Fruit fly (Drosophila melanogaster) whole organism, embryonic: ENCODE results near the gene Rdh.

Source experiments
- C15 ChIP-seq: fragments of 200-800 bp; sonication (Bioruptor generic); IDR thresholded peaks from 3 replicates; pipeline ENCODE4 v1.3.6; 2022; ENCODE audit warnings: missing biosample characterization, missing genetic modification characterization
- CG10321 ChIP-seq: fragments of 200-800 bp; sonication (Bioruptor generic); IDR thresholded peaks from 2 replicates; pipeline ENCODE4 v1.3.6; 2022; ENCODE audit warnings: missing biosample characterization, missing genetic modification characterization
- CG11247 ChIP-seq: fragments of 200-800 bp; sonication (Bioruptor generic); IDR thresholded peaks from 2 replicates; pipeline ENCODE4 v1.3.6; 2022; ENCODE audit warnings: missing biosample characterization, missing genetic modification characterization
- CG12236 ChIP-seq: fragments of 200-800 bp; sonication (Bioruptor generic); optimal IDR thresholded peaks from 2 replicates; lab custom pipeline; 2016; ENCODE audit warnings: missing biosample characterization, missing genetic modification characterization
- CG12744 ChIP-seq: fragments of 200-800 bp; sonication (Bioruptor generic); optimal IDR thresholded peaks from 2 replicates; lab custom pipeline; 2016; ENCODE audit warnings: missing biosample characterization, missing genetic modification characterization
- CG12942 ChIP-seq: fragments of 200-800 bp; sonication (Bioruptor generic); optimal IDR thresholded peaks from 3 replicates; lab custom pipeline; 2016; ENCODE audit warnings: missing biosample characterization, missing genetic modification characterization
- CG2889 ChIP-seq: fragments of 200-800 bp; sonication (Bioruptor generic); IDR thresholded peaks from 3 replicates; pipeline ENCODE4 v1.3.6; 2022; ENCODE audit warnings: missing biosample characterization, missing genetic modification characterization
- CG30431 ChIP-seq: fragments of 200-800 bp; sonication (Bioruptor generic); optimal IDR thresholded peaks from 2 replicates; lab custom pipeline; 2017; ENCODE audit warnings: missing biosample characterization, missing genetic modification characterization
- CG3407 ChIP-seq: fragments of 200-800 bp; sonication (Bioruptor generic); optimal IDR thresholded peaks from 2 replicates; lab custom pipeline; 2018; ENCODE audit warnings: missing biosample characterization, mild to moderate bottlenecking, missing genetic modification characterization
- CG4328 ChIP-seq: fragments of 200-800 bp; sonication (Bioruptor generic); optimal IDR thresholded peaks from 3 replicates; lab custom pipeline; 2017; ENCODE audit warnings: missing biosample characterization, missing genetic modification reagents, missing genetic modification characterization
- CG4360 ChIP-seq: fragments of 200-800 bp; sonication (Bioruptor generic); IDR thresholded peaks from 2 replicates; pipeline ENCODE4 v1.3.6; 2022; ENCODE audit warnings: missing biosample characterization, missing genetic modification characterization
- CG43689 ChIP-seq: fragments of 200-800 bp; sonication (Bioruptor generic); IDR thresholded peaks from 2 replicates; pipeline ENCODE4 v1.3.6; 2022; ENCODE audit warnings: missing biosample characterization, missing genetic modification characterization
- CG4424 ChIP-seq: fragments of 200-800 bp; sonication (Bioruptor generic); optimal IDR thresholded peaks from 3 replicates; lab custom pipeline; 2016; ENCODE audit warnings: missing biosample characterization, missing genetic modification characterization
- CG6765 ChIP-seq: fragments of 200-800 bp; sonication (Bioruptor generic); optimal IDR thresholded peaks from 3 replicates; lab custom pipeline; 2017; ENCODE audit warnings: missing biosample characterization, mild to moderate bottlenecking, missing genetic modification characterization
- CG7357 ChIP-seq: fragments of 200-800 bp; sonication (Bioruptor generic); IDR thresholded peaks from 3 replicates; pipeline ENCODE4 v1.3.6; 2022; ENCODE audit warnings: missing biosample characterization, missing genetic modification characterization
- CG7963 ChIP-seq: fragments of 200-800 bp; sonication (Bioruptor generic); IDR thresholded peaks from 3 replicates; pipeline ENCODE4 v1.3.6; 2022; ENCODE audit warnings: missing biosample characterization, missing genetic modification characterization; ENCODE audit not compliant: partially characterized antibody
- Chrac-16 ChIP-seq: fragments of 200-800 bp; sonication (Bioruptor generic); optimal IDR thresholded peaks from 3 replicates; lab custom pipeline; 2016; ENCODE audit warnings: missing biosample characterization, missing genetic modification characterization
- Jarid2 ChIP-seq: fragments of 200-800 bp; sonication (Bioruptor generic); optimal IDR thresholded peaks from 3 replicates; lab custom pipeline; 2017; ENCODE audit warnings: mild to moderate bottlenecking, missing biosample characterization, missing genetic modification reagents, missing genetic modification characterization
- Kr ChIP-seq: fragments of 200-800 bp; sonication (Bioruptor generic); optimal IDR thresholded peaks from 2 replicates; lab custom pipeline; 2017; ENCODE audit warnings: missing biosample characterization, mild to moderate bottlenecking, missing genetic modification characterization
- Lim3 ChIP-seq: fragments of 200-800 bp; sonication (Bioruptor generic); IDR thresholded peaks from 2 replicates; pipeline ENCODE4 v1.3.6; 2022; ENCODE audit warnings: missing biosample characterization, missing genetic modification characterization
- MTF-1 ChIP-seq: fragments of 200-800 bp; sonication (Bioruptor generic); optimal IDR thresholded peaks from 2 replicates; lab custom pipeline; 2018; ENCODE audit warnings: missing biosample characterization, mild to moderate bottlenecking, missing genetic modification characterization, borderline replicate concordance
- Nf-YB ChIP-seq: fragments of 200-800 bp; sonication (Bioruptor generic); optimal IDR thresholded peaks from 3 replicates; lab custom pipeline; 2019; ENCODE audit warnings: missing biosample characterization, mild to moderate bottlenecking, missing genetic modification characterization, moderate library complexity
- Sox100B ChIP-seq: fragments of 200-800 bp; sonication (Bioruptor generic); optimal IDR thresholded peaks from 3 replicates; lab custom pipeline; 2018; ENCODE audit warnings: missing biosample characterization, mild to moderate bottlenecking, missing genetic modification characterization
- Sry-δ ChIP-seq: fragments of 200-800 bp; sonication (Bioruptor generic); optimal IDR thresholded peaks from 2 replicates; lab custom pipeline; 2016; ENCODE audit warnings: missing biosample characterization, missing genetic modification characterization
- TFAM ChIP-seq: fragments of 200-800 bp; sonication (Bioruptor generic); optimal IDR thresholded peaks from 2 replicates; lab custom pipeline; 2017; ENCODE audit warnings: missing biosample characterization, missing genetic modification characterization, inconsistent platforms
- cas ChIP-seq: fragments of 200-800 bp; sonication (Bioruptor generic); IDR thresholded peaks from 2 replicates; pipeline ENCODE4 v1.3.6; 2022; ENCODE audit warnings: missing biosample characterization, missing genetic modification characterization
- dpn ChIP-seq, 2 experiments: fragments of 200-800 bp; sonication (Bioruptor generic); optimal IDR thresholded peaks; 3 replicates each; lab custom pipeline; 2016; ENCODE audit warnings: missing biosample characterization in 2 of 2, missing genetic modification characterization in 2 of 2
- fd96Cb ChIP-seq: fragments of 200-800 bp; sonication (Bioruptor generic); optimal IDR thresholded peaks from 2 replicates; lab custom pipeline; 2018; ENCODE audit warnings: missing biosample characterization, mild to moderate bottlenecking, missing genetic modification characterization, moderate library complexity
- gem ChIP-seq: fragments of 200-800 bp; sonication (Bioruptor generic); optimal IDR thresholded peaks from 2 replicates; lab custom pipeline; 2019; ENCODE audit warnings: missing biosample characterization, mild to moderate bottlenecking, missing genetic modification characterization, moderate library complexity
- gfzf ChIP-seq: fragments of 200-800 bp; sonication (Bioruptor generic); optimal IDR thresholded peaks from 2 replicates; lab custom pipeline; 2016; ENCODE audit warnings: missing biosample characterization, mild to moderate bottlenecking, missing genetic modification characterization, moderate library complexity
- grn ChIP-seq: fragments of 200-800 bp; sonication (Bioruptor generic); optimal IDR thresholded peaks from 3 replicates; lab custom pipeline; 2017; ENCODE audit warnings: missing biosample characterization, missing genetic modification characterization
- gro ChIP-seq: fragments of 200-800 bp; sonication (Bioruptor generic); optimal IDR thresholded peaks from 2 replicates; lab custom pipeline; 2016; ENCODE audit warnings: missing biosample characterization, missing genetic modification characterization
- hkb ChIP-seq, 2 experiments: fragments of 200-800 bp in 1 of 2; fragments of >200 bp in 1 of 2; sonication (Bioruptor generic) in 1 of 2; IDR thresholded peaks in 1 of 2; optimal IDR thresholded peaks in 1 of 2; 2 replicates each; pipeline versions ENCODE4 v1.3.6 to Lab custom; 2017 to 2022; ENCODE audit warnings: missing biosample characterization in 1 of 2, missing genetic modification characterization in 1 of 2
- hth ChIP-seq: fragments of >200 bp; optimal IDR thresholded peaks from 2 replicates; lab custom pipeline; 2017; ENCODE audit warnings: inconsistent platforms
- p53 ChIP-seq: fragments of 200-800 bp; sonication (Bioruptor generic); optimal IDR thresholded peaks from 2 replicates; lab custom pipeline; 2016; ENCODE audit warnings: missing biosample characterization, missing genetic modification characterization
- pan ChIP-seq, 4 experiments: fragments of >200 bp in 3 of 4; fragments of 200-800 bp in 1 of 4; sonication (Bioruptor generic) in 1 of 4; optimal IDR thresholded peaks in 3 of 4; IDR thresholded peaks in 1 of 4; 2 replicates each; pipeline versions ENCODE4 v1.3.6 to Lab custom; 2017 to 2022; ENCODE audit warnings: missing biosample characterization in 2 of 4, missing genetic modification characterization in 2 of 4, mixed read lengths in 1 of 4
- pb ChIP-seq: fragments of 200-800 bp; sonication (Bioruptor generic); optimal IDR thresholded peaks from 3 replicates; lab custom pipeline; 2016; ENCODE audit warnings: missing biosample characterization, missing genetic modification characterization
- peb ChIP-seq: fragments of 200-800 bp; sonication (Bioruptor generic); IDR thresholded peaks from 2 replicates; pipeline ENCODE4 v1.3.6; 2022; ENCODE audit warnings: missing biosample characterization, missing genetic modification characterization
- prd ChIP-seq, 3 experiments: fragments of >200 bp in 2 of 3; fragments of 200-800 bp in 1 of 3; sonication (Bioruptor generic) in 1 of 3; optimal IDR thresholded peaks in 2 of 3; IDR thresholded peaks in 1 of 3; 2 replicates in 2 of 3; 3 replicates in 1 of 3; pipeline versions ENCODE4 v1.3.6 to Lab custom; 2017 to 2022; ENCODE audit warnings: missing biosample characterization in 1 of 3, missing genetic modification characterization in 1 of 3
- pum ChIP-seq: fragments of 200-800 bp; sonication (Bioruptor generic); optimal IDR thresholded peaks from 2 replicates; lab custom pipeline; 2016; ENCODE audit warnings: missing biosample characterization, missing genetic modification characterization
- row ChIP-seq: fragments of 200-800 bp; sonication (Bioruptor generic); IDR thresholded peaks from 3 replicates; pipeline ENCODE4 v1.3.6; 2022; ENCODE audit warnings: missing biosample characterization, missing genetic modification characterization
- run ChIP-seq: fragments of 200-800 bp; sonication (Bioruptor generic); optimal IDR thresholded peaks from 3 replicates; lab custom pipeline; 2018; ENCODE audit warnings: missing biosample characterization, mild to moderate bottlenecking, missing genetic modification characterization
- seq ChIP-seq: fragments of 200-800 bp; sonication (Bioruptor generic); IDR thresholded peaks from 2 replicates; pipeline ENCODE4 v1.3.6; 2022; ENCODE audit warnings: missing biosample characterization, missing genetic modification characterization
- sima ChIP-seq: fragments of 200-800 bp; sonication (Bioruptor generic); optimal IDR thresholded peaks from 2 replicates; lab custom pipeline; 2016; ENCODE audit warnings: missing biosample characterization, missing genetic modification characterization
- slbo ChIP-seq: fragments of 200-800 bp; sonication (Bioruptor generic); IDR thresholded peaks from 2 replicates; pipeline ENCODE4 v1.3.6; 2022; ENCODE audit warnings: missing biosample characterization, missing genetic modification characterization
- slp2 ChIP-seq: fragments of 200-800 bp; sonication (Bioruptor generic); optimal IDR thresholded peaks from 2 replicates; lab custom pipeline; 2016; ENCODE audit warnings: missing biosample characterization, missing genetic modification characterization
- ssp ChIP-seq: fragments of 200-800 bp; sonication (Bioruptor generic); IDR thresholded peaks from 2 replicates; pipeline ENCODE4 v1.3.6; 2022; ENCODE audit warnings: missing biosample characterization, missing genetic modification characterization
- stc ChIP-seq: fragments of 200-800 bp; sonication (Bioruptor generic); IDR thresholded peaks from 2 replicates; pipeline ENCODE4 v1.3.6; 2022; ENCODE audit warnings: missing biosample characterization, missing genetic modification characterization
- trem ChIP-seq: fragments of 200-800 bp; optimal IDR thresholded peaks from 3 replicates; lab custom pipeline; 2019; ENCODE audit warnings: missing biosample characterization, mild to moderate bottlenecking, missing genetic modification characterization, moderate library complexity
- tup ChIP-seq: fragments of 200-800 bp; sonication (Bioruptor generic); optimal IDR thresholded peaks from 2 replicates; lab custom pipeline; 2016; ENCODE audit warnings: missing biosample characterization, mild to moderate bottlenecking, missing genetic modification characterization, moderate library complexity
- unpg ChIP-seq: fragments of 200-800 bp; sonication (Bioruptor generic); optimal IDR thresholded peaks from 3 replicates; lab custom pipeline; 2018; ENCODE audit warnings: missing biosample characterization, mild to moderate bottlenecking, missing genetic modification characterization, moderate library complexity

Gene Rdh

dm6 chr3L:3873094-3873493, 47.8 kb downstream of the Rdh start (continued):
- peak; percentile 49 for TF ChIP-seq Nf-YB (GFP tag; lab: Kevin White, UChicago)
- TF ChIP-seq hth (lab: Kevin White, UChicago) = no peak
- no peak for TF ChIP-seq seq (GFP tag; lab: Robert Waterston, UW)
- TF ChIP-seq CG12236 (GFP tag; lab: Kevin White, UChicago) = no peak
- TF ChIP-seq Sox100B (GFP tag; lab: Kevin White, UChicago) = peak; percentile 37
- no peak for TF ChIP-seq CG11247 (GFP tag; lab: Robert Waterston, UW)
- no peak for TF ChIP-seq CG12942 (GFP tag; lab: Kevin White, UChicago)
- no peak for TF ChIP-seq Chrac-16 (GFP tag; lab: Kevin White, UChicago)
- TF ChIP-seq pum = no peak
- no peak for TF ChIP-seq pb (GFP tag; lab: Kevin White, UChicago)
- TF ChIP-seq CG3407 (GFP tag; lab: Kevin White, UChicago) = peak; percentile 22
- no peak for TF ChIP-seq Kr (GFP tag; lab: Kevin White, UChicago)
- no peak for TF ChIP-seq CG4360
- no peak for TF ChIP-seq CG4328 (GFP tag; lab: Kevin White, UChicago)
- TF ChIP-seq stc (GFP tag; lab: Robert Waterston, UW) = 0 out of 2 replicates have a peak, but pooled peaks have one; percentile 14
- TF ChIP-seq unpg = peak; percentile 52
- TF ChIP-seq CG2889 (GFP tag; lab: Robert Waterston, UW) = no peak
- TF ChIP-seq row (GFP tag; lab: Robert Waterston, UW) = peak; percentile 12; the same call in 1 of the 3 replicates
- no peak for TF ChIP-seq ssp (GFP tag; lab: Robert Waterston, UW)
- no peak for TF ChIP-seq CG43689 (GFP tag; lab: Robert Waterston, UW)
- no peak for TF ChIP-seq C15 (GFP tag; lab: Robert Waterston, UW)
- TF ChIP-seq CG10321 (GFP tag; lab: Robert Waterston, UW) = no peak
- no peak for TF ChIP-seq run (tag; lab: Kevin White, UChicago)
- TF ChIP-seq CG30431 (GFP tag; lab: Kevin White, UChicago) = no peak
- TF ChIP-seq peb = no peak
- TF ChIP-seq grn (GFP tag; lab: Kevin White, UChicago) = no peak
- no peak for TF ChIP-seq Jarid2 (GFP tag; lab: Kevin White, UChicago)
- no peak for TF ChIP-seq cas (GFP tag; lab: Robert Waterston, UW)
- TF ChIP-seq gem (tag; lab: Kevin White, UChicago) = peak; percentile 75
- TF ChIP-seq CG7963 (GFP tag; lab: Robert Waterston, UW) = no peak
- peak; percentile 31 for TF ChIP-seq trem
- no peak for TF ChIP-seq gro (GFP tag; lab: Kevin White, UChicago)
- no peak for TF ChIP-seq CG6765 (GFP tag; lab: Kevin White, UChicago)
- no peak for TF ChIP-seq Sry-δ
- no peak for TF ChIP-seq MTF-1 (GFP tag; lab: Kevin White, UChicago)
- no peak for TF ChIP-seq p53 (GFP tag; lab: Kevin White, UChicago)
- no peak for TF ChIP-seq TFAM
- TF ChIP-seq CG12744 (GFP tag; lab: Kevin White, UChicago) = no peak
- no peak for TF ChIP-seq pan (optimal IDR thresholded peaks at IDR 0.05; lab: Kevin White, UChicago)
- no peak for TF ChIP-seq pan (GFP tag; optimal IDR thresholded peaks at IDR 0.05 in 1 of 2, IDR thresholded peaks at IDR 0.05 in 1 of 2)
- no peak for TF ChIP-seq CG7357 (GFP tag; lab: Robert Waterston, UW)
- peak; percentile 36 for TF ChIP-seq fd96Cb
- no peak for TF ChIP-seq hkb (optimal IDR thresholded peaks at IDR 0.05; lab: Kevin White, UChicago)
- TF ChIP-seq hkb (GFP tag; IDR thresholded peaks at IDR 0.05; lab: Robert Waterston, UW) = no peak
- TF ChIP-seq prd (optimal IDR thresholded peaks at IDR 0.05; lab: Kevin White, UChicago) = no peak
- peak; percentile 8; the same call in 1 of the 3 replicates for TF ChIP-seq prd (GFP tag; IDR thresholded peaks at IDR 0.05; lab: Robert Waterston, UW)
- TF ChIP-seq Lim3 (GFP tag; lab: Robert Waterston, UW) = no peak
- no peak for TF ChIP-seq slbo
- no peak for TF ChIP-seq gfzf (GFP tag; lab: Kevin White, UChicago)
- TF ChIP-seq sima (GFP tag; lab: Kevin White, UChicago) = no peak
- TF ChIP-seq slp2 (GFP tag; lab: Kevin White, UChicago) = no peak
- TF ChIP-seq CG4424 (GFP tag; lab: Kevin White, UChicago) = peak; percentile 49
- no peak for TF ChIP-seq dpn (GFP tag; optimal IDR thresholded peaks at IDR 0.05; lab: Kevin White, UChicago)
- TF ChIP-seq tup (GFP tag; lab: Kevin White, UChicago) = no peak
